Worm (Caenorhabditis elegans): ENCODE results near the gene R02D5.10.

DNA sequence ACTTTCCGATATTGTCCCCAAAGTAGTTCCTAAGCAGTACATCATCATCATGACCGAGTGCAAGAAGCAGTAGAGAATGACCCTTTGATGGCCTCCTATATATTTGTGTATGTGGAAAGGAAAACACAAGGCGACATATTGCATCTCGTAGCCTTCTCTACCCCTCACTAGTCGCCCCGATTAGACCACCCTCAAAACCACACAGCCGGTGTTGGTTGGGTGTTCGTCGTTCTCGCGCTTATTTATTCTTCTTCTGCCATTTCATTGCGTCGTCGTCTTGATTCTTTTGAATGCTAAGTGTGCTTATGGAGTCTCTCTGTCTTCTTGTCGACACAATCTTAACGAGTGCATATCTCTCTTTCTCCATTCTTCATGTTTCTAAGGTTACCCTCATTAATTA, 16.1 kb downstream of the R02D5.10 start:
- no peak for TF ChIP-seq nhr-179 (tag; optimal IDR thresholded peaks at IDR 0.05)
- TF ChIP-seq ztf-25 (GFP tag; IDR thresholded peaks at IDR 0.05): no peak
- no peak for TF ChIP-seq attf-3 (GFP tag; conservative IDR thresholded peaks at IDR 0.05)
- TF ChIP-seq aptf-2 (GFP tag; conservative IDR thresholded peaks at IDR 0.05): no peak
- TF ChIP-seq pha-4 (tag; optimal IDR thresholded peaks at IDR 0.05): no peak
- TF ChIP-seq let-607 (tag; optimal IDR thresholded peaks at IDR 0.05): no peak
- TF ChIP-seq hmg-20 (GFP tag; IDR thresholded peaks at IDR 0.05): no peak
- TF ChIP-seq ekl-4 (GFP tag; IDR thresholded peaks at IDR 0.05): no peak
- no peak for TF ChIP-seq ztf-22 (GFP tag; optimal IDR thresholded peaks at IDR 0.05)

Measured in whole organism, young adult.